Worm (Caenorhabditis elegans): ENCODE results near the gene F13A7.1.
A peak's percentile ranks its signal among the peaks of the same experiment; 100 is the strongest.

The F13A7.1 gene

ce11 chrV:16401519-16401918, 23.8 kb upstream of the F13A7.1 start, which contains the start of gene F13A7.14 (continued):
- TF ChIP-seq B0261.1 (tag; optimal IDR thresholded peaks at IDR 0.05), result peak; percentile 15
- TF ChIP-seq snpc-3.4 (tag; optimal IDR thresholded peaks at IDR 0.05), result peak; percentile 31
- TF ChIP-seq F23B12.7 (tag; optimal IDR thresholded peaks at IDR 0.05; ENCODE audit: insufficient read depth), result peak; percentile 30
- TF ChIP-seq unc-130 (GFP tag; optimal IDR thresholded peaks at IDR 0.05), result peak; percentile 53
- TF ChIP-seq snpc-4 (GFP tag; optimal IDR thresholded peaks at IDR 0.05), result no peak
- peak in 3 of 4 experiments; percentile 53 to 72 (median 69) for TF ChIP-seq snpc-4 (tag; optimal IDR thresholded peaks at IDR 0.05)
- TF ChIP-seq zim-3 (tag; optimal IDR thresholded peaks at IDR 0.05), result no peak
- TF ChIP-seq snpc-1.1 (tag; optimal IDR thresholded peaks at IDR 0.05; ENCODE audit: insufficient read depth), result no peak
- no peak for TF ChIP-seq ztf-6 (GFP tag; IDR thresholded peaks at IDR 0.05)
- TF ChIP-seq rec-8 (tag; optimal IDR thresholded peaks at IDR 0.05), result peak in 1 of 2 experiments; percentile 40
- TF ChIP-seq athp-1 (tag; optimal IDR thresholded peaks at IDR 0.05), result peak; percentile 42
- 0 out of 2 replicates have a peak, but pooled peaks have one; percentile 29 for TF ChIP-seq B0336.3 (GFP tag; IDR thresholded peaks at IDR 0.05)
- TF ChIP-seq F33H1.4 (GFP tag; IDR thresholded peaks at IDR 0.05), result peak; percentile 51
- peak; percentile 84 for TF ChIP-seq dpl-1 (GFP tag; optimal IDR thresholded peaks at IDR 0.05)
- no peak for TF ChIP-seq nfyb-1 (GFP tag; IDR thresholded peaks at IDR 0.05)
- no peak for TF ChIP-seq egl-18 (GFP tag; IDR thresholded peaks at IDR 0.05)
- 0 out of 2 replicates have a peak, but pooled peaks have one; percentile 38 for TF ChIP-seq ceh-100 (GFP tag; IDR thresholded peaks at IDR 0.05)
- TF ChIP-seq tbp1 (GFP tag; optimal IDR thresholded peaks at IDR 0.05), result peak; percentile 28
- TF ChIP-seq hlh-12 (tag; optimal IDR thresholded peaks at IDR 0.05), result no peak
- no peak for TF ChIP-seq ekl-4 (GFP tag; IDR thresholded peaks at IDR 0.05)
- TF ChIP-seq ceh-58 (GFP tag; IDR thresholded peaks at IDR 0.05), result no peak
- TF ChIP-seq Y53F4B.3 (GFP tag; IDR thresholded peaks at IDR 0.05), result no peak
- TF ChIP-seq F49E8.2 (tag; optimal IDR thresholded peaks at IDR 0.05; ENCODE audit: insufficient read depth), result no peak
- no peak for TF ChIP-seq tbx-9 (tag; optimal IDR thresholded peaks at IDR 0.05; ENCODE audit: borderline replicate concordance)
- no peak for TF ChIP-seq hlh-26 (GFP tag; conservative IDR thresholded peaks at IDR 0.05)
- TF ChIP-seq xnd-1 (tag; optimal IDR thresholded peaks at IDR 0.05), result peak; percentile 6
- no peak for TF ChIP-seq pbrm-1 (GFP tag; IDR thresholded peaks at IDR 0.05)
- peak; percentile 86 for TF ChIP-seq mcd-1 (GFP tag; IDR thresholded peaks at IDR 0.05)
- no peak for TF ChIP-seq ccch-3 (GFP tag; optimal IDR thresholded peaks at IDR 0.05)
- no peak for TF ChIP-seq ztf-22 (GFP tag; optimal IDR thresholded peaks at IDR 0.05)
- no peak for TF ChIP-seq hmg-1.2 (GFP tag; IDR thresholded peaks at IDR 0.05)
- peak; percentile 62; the same call in 1 of the 2 replicates for TF ChIP-seq hmg-20 (GFP tag; IDR thresholded peaks at IDR 0.05)
- peak; percentile 80 for TF ChIP-seq ceh-27 (GFP tag; optimal IDR thresholded peaks at IDR 0.05)
- TF ChIP-seq D2030.7 (GFP tag; IDR thresholded peaks at IDR 0.05), result peak; percentile 54
- peak; percentile 90 for TF ChIP-seq ZK185.1 (tag; optimal IDR thresholded peaks at IDR 0.05; ENCODE audit: poor library complexity, severe bottlenecking)

ce11 chrV:16399388-16399787, 21.6 kb upstream of the F13A7.1 start, which contains the start of gene sre-36:
TSS of gene sre-36 (plus strand) at chrV:16399688.
- TF ChIP-seq ztf-28 (GFP tag; IDR thresholded peaks at IDR 0.05), result no peak
- no peak for TF ChIP-seq F22D6.2 (tag; optimal IDR thresholded peaks at IDR 0.05)
- TF ChIP-seq F57C9.4 (tag; optimal IDR thresholded peaks at IDR 0.05), result no peak
- no peak for TF ChIP-seq lir-1 (GFP tag; conservative IDR thresholded peaks at IDR 0.05)
- TF ChIP-seq aptf-3 (GFP tag; IDR thresholded peaks at IDR 0.05), result no peak
- no peak for TF ChIP-seq mcd-1 (GFP tag; IDR thresholded peaks at IDR 0.05)
- no peak for TF ChIP-seq F39B2.1 (GFP tag; IDR thresholded peaks at IDR 0.05)
- TF ChIP-seq efl-1 (GFP tag; optimal IDR thresholded peaks at IDR 0.05), result no peak
- no peak for TF ChIP-seq ztf-3 (GFP tag; optimal IDR thresholded peaks at IDR 0.05)
- TF ChIP-seq aptf-2 (GFP tag; conservative IDR thresholded peaks at IDR 0.05), result no peak
- no peak for TF ChIP-seq madf-10 (tag; optimal IDR thresholded peaks at IDR 0.05)
- TF ChIP-seq Y67H2A.10 (GFP tag; conservative IDR thresholded peaks at IDR 0.05), result no peak
- no peak for TF ChIP-seq lsl-1 (GFP tag; optimal IDR thresholded peaks at IDR 0.05)
- TF ChIP-seq him-1 (tag; optimal IDR thresholded peaks at IDR 0.05), result no peak
- no peak for TF ChIP-seq F37B4.10 (GFP tag; IDR thresholded peaks at IDR 0.05)
- no peak for TF ChIP-seq ztf-6 (GFP tag; IDR thresholded peaks at IDR 0.05)
- no peak for TF ChIP-seq F23B12.7 (tag; optimal IDR thresholded peaks at IDR 0.05; ENCODE audit: insufficient read depth)
- TF ChIP-seq ccch-3 (GFP tag; optimal IDR thresholded peaks at IDR 0.05), result no peak
